Worm (Caenorhabditis elegans): ENCODE results near the gene F54B11.9.

DNA sequence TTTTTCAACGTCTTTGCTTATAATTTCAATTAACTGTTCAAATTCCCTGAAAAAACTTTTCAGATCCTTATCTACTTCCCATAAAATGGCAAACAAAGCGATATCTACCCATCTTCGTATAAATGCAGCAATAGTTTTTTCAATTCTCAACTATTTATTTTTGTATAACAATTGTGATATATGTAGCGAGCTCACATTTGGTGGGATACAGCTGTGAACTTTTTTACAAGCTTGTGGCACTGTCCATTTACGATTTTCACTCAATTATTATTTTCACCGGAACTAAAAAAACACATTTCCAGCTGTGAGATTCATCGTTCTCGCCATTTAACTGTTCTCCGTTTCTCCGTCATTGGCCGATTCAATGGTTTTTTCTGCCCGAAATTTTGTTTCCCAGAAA, 45.4 kb downstream of the F54B11.9 start, which contains the start of gene C40C9.4:
- TF ChIP-seq blmp-1 (tag; optimal IDR thresholded peaks at IDR 0.05; ENCODE audit: insufficient read depth) (no peak), sma-3 (GFP tag; optimal IDR thresholded peaks at IDR 0.05) (no peak), elt-3 (tag; optimal IDR thresholded peaks at IDR 0.05) (no peak), unc-62 (GFP tag; optimal IDR thresholded peaks at IDR 0.05) (no peak), nhr-237 (tag; optimal IDR thresholded peaks at IDR 0.05) (no peak), ztf-11 (tag; optimal IDR thresholded peaks at IDR 0.05) (no peak), fos-1 (tag; optimal IDR thresholded peaks at IDR 0.05) (no peak), zag-1 (tag; optimal IDR thresholded peaks at IDR 0.05) (no peak), R02D3.7 (tag; optimal IDR thresholded peaks at IDR 0.05) (no peak), unc-39 (tag; optimal IDR thresholded peaks at IDR 0.05) (no peak)

Measured in whole organism, L2 larva.